Fruit fly (Drosophila melanogaster): Measurements from ENCODE around the gene Cyp4ae1.

The Cyp4ae1 gene

dm6 chrX:2161020-2161419 lies 17.8 kb upstream of the Cyp4ae1 start (continued):
- TF ChIP-seq gcm (GFP tag; optimal IDR thresholded peaks at IDR 0.05) (no peak), CG34422 (GFP tag; IDR thresholded peaks at IDR 0.05) (no peak), CG15514 (GFP tag; optimal IDR thresholded peaks at IDR 0.05) (peak; percentile 30), CG1602 (GFP tag; optimal IDR thresholded peaks at IDR 0.05) (no peak), H15 (GFP tag; IDR thresholded peaks at IDR 0.05) (no peak), CG8388 (GFP tag; optimal IDR thresholded peaks at IDR 0.05) (no peak), klu (GFP tag; IDR thresholded peaks at IDR 0.05) (no peak), CG7271 (tag; optimal IDR thresholded peaks at IDR 0.05) (no peak), odd (GFP tag; optimal IDR thresholded peaks at IDR 0.05) (no peak), CG5180 (GFP tag; optimal IDR thresholded peaks at IDR 0.05) (no peak), Sox102F (GFP tag; optimal IDR thresholded peaks at IDR 0.05) (no peak), CG6683 (GFP tag; optimal IDR thresholded peaks at IDR 0.05) (no peak), Meics (GFP tag; optimal IDR thresholded peaks at IDR 0.05) (peak; percentile 39), pb (GFP tag; optimal IDR thresholded peaks at IDR 0.05) (no peak), Ets65A (GFP tag) (no peak), zf30C (GFP tag; optimal IDR thresholded peaks at IDR 0.05) (peak; percentile 71), Lim3 (GFP tag; IDR thresholded peaks at IDR 0.05) (no peak), CG30020 (tag; optimal IDR thresholded peaks at IDR 0.05) (no peak), Dek (tag; optimal IDR thresholded peaks at IDR 0.05) (no peak), B-H1 (GFP tag; IDR thresholded peaks at IDR 0.05) (no peak), CG4282 (GFP tag; optimal IDR thresholded peaks at IDR 0.05) (no peak), CG2889 (GFP tag; IDR thresholded peaks at IDR 0.05) (no peak), dmrt11E (tag; optimal IDR thresholded peaks at IDR 0.05) (no peak), nmo (GFP tag; optimal IDR thresholded peaks at IDR 0.05) (no peak), Kr (GFP tag; optimal IDR thresholded peaks at IDR 0.05) (no peak), sd (tag; optimal IDR thresholded peaks at IDR 0.05) (peak; percentile 37), Rfx (GFP tag; IDR thresholded peaks at IDR 0.05) (peak; percentile 68), CG10979 (tag; optimal IDR thresholded peaks at IDR 0.05) (no peak), CG8765 (GFP tag; IDR thresholded peaks at IDR 0.05) (no peak), CG7963 (GFP tag; IDR thresholded peaks at IDR 0.05; ENCODE audit: partially characterized antibody) (no peak), luna (GFP tag; optimal IDR thresholded peaks at IDR 0.05) (no peak), CG4424 (GFP tag; optimal IDR thresholded peaks at IDR 0.05) (no peak), CG11456 (GFP tag; IDR thresholded peaks at IDR 0.05) (no peak), otp (GFP tag; IDR thresholded peaks at IDR 0.05) (no peak), wor (GFP tag; IDR thresholded peaks at IDR 0.05) (no peak), CG11504 (tag; optimal IDR thresholded peaks at IDR 0.05) (no peak), Awh (GFP tag; IDR thresholded peaks at IDR 0.05) (no peak), CG4328 (GFP tag; optimal IDR thresholded peaks at IDR 0.05) (no peak), CG9932 (GFP tag; IDR thresholded peaks at IDR 0.05) (peak; percentile 37; the same call in 1 of the 2 replicates), CG15011 (GFP tag; optimal IDR thresholded peaks at IDR 0.05) (no peak), CG3995 (GFP tag; optimal IDR thresholded peaks at IDR 0.05) (no peak), psq (GFP tag; optimal IDR thresholded peaks at IDR 0.05) (no peak), HLH4C (GFP tag; IDR thresholded peaks at IDR 0.05; ENCODE audit: partially characterized antibody) (no peak), Opbp (GFP tag; IDR thresholded peaks at IDR 0.05; ENCODE audit: partially characterized antibody) (no peak), hkb (optimal IDR thresholded peaks at IDR 0.05) (no peak), hkb (GFP tag; IDR thresholded peaks at IDR 0.05) (no peak), CG12391 (tag; optimal IDR thresholded peaks at IDR 0.05) (no peak), Xbp1 (GFP tag; optimal IDR thresholded peaks at IDR 0.05) (no peak), CG12942 (GFP tag; optimal IDR thresholded peaks at IDR 0.05) (no peak), CG13424 (tag; optimal IDR thresholded peaks at IDR 0.05) (peak; percentile 20), CG10565 (GFP tag; optimal IDR thresholded peaks at IDR 0.05) (no peak), CG11723 (GFP tag; optimal IDR thresholded peaks at IDR 0.05) (no peak)
